Worm (Caenorhabditis elegans) whole organism, midembryonic: Measurements from ENCODE around the gene H34I24.1.
"Not testable (repeated sequence)": the region's sequence is repeated elsewhere in the genome, so short reads cannot be mapped to it uniquely, and the experiment has no call there.

Experiments used
- T22C8.4 ChIP-seq: fragments of 200-800 bp; sonication (Bioruptor generic); IDR thresholded peaks from 2 replicates; pipeline ENCODE4 v1.3.6; 2022; ENCODE audit warnings: missing genetic modification characterization, missing compliant biosample characterization
- cog-1 ChIP-seq: sonication (generic microtip); optimal IDR thresholded peaks from 2 replicates; lab custom pipeline; 2016; ENCODE audit warnings: missing genetic modification characterization, missing compliant biosample characterization
- flt-1 ChIP-seq: fragments of 200-800 bp; sonication (Bioruptor generic); IDR thresholded peaks from 2 replicates; pipeline ENCODE4 v1.3.6; 2022; ENCODE audit warnings: missing genetic modification characterization, missing compliant biosample characterization
- klf-2 ChIP-seq: fragments of 200-800 bp; sonication (Bioruptor generic); conservative IDR thresholded peaks from 2 replicates; pipeline ENCODE4 v1.3.6; 2022; ENCODE audit warnings: missing genetic modification reagents, missing genetic modification characterization, missing compliant biosample characterization
- med-1 ChIP-seq: sonication (generic microtip); optimal IDR thresholded peaks from 2 replicates; lab custom pipeline; 2017; ENCODE audit warnings: missing genetic modification characterization, mild to moderate bottlenecking, missing compliant biosample characterization, antibody characterized with exemption, missing genetic modification reagents; ENCODE audit not compliant: insufficient read depth
- ref-1 ChIP-seq: fragments of 200-800 bp; sonication (Bioruptor generic); conservative IDR thresholded peaks from 2 replicates; pipeline ENCODE4 v1.3.6; 2022; ENCODE audit warnings: missing genetic modification reagents, missing genetic modification characterization, missing compliant biosample characterization
- tab-1 ChIP-seq: fragments of 200-800 bp; sonication (Bioruptor generic); IDR thresholded peaks from 2 replicates; pipeline ENCODE4 v1.3.6; 2022; ENCODE audit warnings: missing genetic modification characterization, missing compliant biosample characterization
- ztf-23 ChIP-seq: fragments of 200-800 bp; sonication (Bioruptor generic); IDR thresholded peaks from 2 replicates; pipeline ENCODE4 v1.3.6; 2022; ENCODE audit warnings: missing genetic modification reagents, missing genetic modification characterization, missing compliant biosample characterization
- ztf-29 ChIP-seq: fragments of 200-800 bp; sonication (Bioruptor generic); IDR thresholded peaks from 2 replicates; pipeline ENCODE4 v1.3.6; 2022; ENCODE audit warnings: missing genetic modification reagents, missing genetic modification characterization, missing compliant biosample characterization

Gene H34I24.1

ce11 chrIII:2879703-2880102 lies 32.9 kb downstream of the H34I24.1 start:
- TF ChIP-seq T22C8.4 (GFP tag; lab: Robert Waterston, UW) (no peak), ztf-23 (GFP tag; lab: Robert Waterston, UW) (no peak), flt-1 (GFP tag; lab: Robert Waterston, UW) (no peak), tab-1 (GFP tag; lab: Robert Waterston, UW) (no peak), med-1 (GFP tag; lab: Kevin White, UChicago) (no peak), cog-1 (tag; lab: Kevin White, UChicago) (no peak), ref-1 (GFP tag; lab: Robert Waterston, UW) (no peak), ztf-29 (GFP tag; lab: Robert Waterston, UW) (no peak), klf-2 (no peak)

- no peak for TF ChIP-seq cog-1 (tag; lab: Kevin White, UChicago)
- TF ChIP-seq med-1 (GFP tag; lab: Kevin White, UChicago), result no peak
- TF ChIP-seq klf-2, result no peak
- TF ChIP-seq ref-1 (GFP tag; lab: Robert Waterston, UW), result no peak
- TF ChIP-seq flt-1 (GFP tag; lab: Robert Waterston, UW), result no peak
- no peak for TF ChIP-seq ztf-23 (GFP tag; lab: Robert Waterston, UW)
- no peak for TF ChIP-seq ztf-29 (GFP tag; lab: Robert Waterston, UW)
- no peak for TF ChIP-seq tab-1 (GFP tag; lab: Robert Waterston, UW)
Measured at ce11 chrIII:2881117-2881516, 34.3 kb downstream of the H34I24.1 start.

- TF ChIP-seq tab-1 (GFP tag; lab: Robert Waterston, UW); cog-1 (tag; lab: Kevin White, UChicago); T22C8.4 (GFP tag; lab: Robert Waterston, UW): not testable (repeated sequence)
Measured at ce11 chrIII:2881989-2882388, 35.1 kb downstream of the H34I24.1 start, which contains the start of gene F56F11.2. Gene F56F11.2 (plus strand): TSS chrIII:2882289.

- TF ChIP-seq cog-1 (tag; lab: Kevin White, UChicago), result no peak
- no peak for TF ChIP-seq tab-1 (GFP tag; lab: Robert Waterston, UW)
Measured at ce11 chrIII:2891443-2891842, 44.6 kb downstream of the H34I24.1 start, which contains the start of gene F56F11.1. Gene F56F11.1 (plus strand): TSS chrIII:2891743.
